Fruit fly (Drosophila melanogaster) whole organism, wandering third instar larva: ENCODE measurements around the gene Tusp.
A peak's percentile ranks its signal among the peaks of the same experiment; 100 is the strongest.

Experiments used
- Abd-B ChIP-seq: fragments of >200 bp; optimal IDR thresholded peaks from 2 replicates; lab custom pipeline; 2017; ENCODE audit warnings: missing biosample characterization, missing genetic modification characterization
- CG32264 ChIP-seq: fragments of 200-800 bp; sonication (Bioruptor generic); optimal IDR thresholded peaks from 2 replicates; lab custom pipeline; 2016; ENCODE audit warnings: missing biosample characterization, missing genetic modification characterization
- CG9705 ChIP-seq: fragments of 200-800 bp; sonication (Bioruptor generic); optimal IDR thresholded peaks from 2 replicates; lab custom pipeline; 2018; ENCODE audit warnings: missing biosample characterization, mild to moderate bottlenecking, missing genetic modification characterization
- CrebA ChIP-seq: fragments of 200-800 bp; sonication (Bioruptor generic); optimal IDR thresholded peaks from 2 replicates; lab custom pipeline; 2016; ENCODE audit warnings: missing biosample characterization, mild to moderate bottlenecking, missing genetic modification characterization, borderline replicate concordance
- Dfd ChIP-seq: fragments of >200 bp; optimal IDR thresholded peaks from 2 replicates; lab custom pipeline; 2017; ENCODE audit warnings: missing biosample characterization, missing genetic modification characterization
- Dif ChIP-seq: fragments of 200-275, 200-300 bp; sonication (Bioruptor generic); optimal IDR thresholded peaks from 2 replicates; lab custom pipeline; 2018; ENCODE audit warnings: missing biosample characterization, missing genetic modification characterization; ENCODE audit not compliant: partially characterized antibody
- HLH106 ChIP-seq: fragments of 200-800 bp; optimal IDR thresholded peaks from 3 replicates; lab custom pipeline; 2019; ENCODE audit warnings: missing biosample characterization, mild to moderate bottlenecking, missing genetic modification characterization, moderate library complexity
- Hr78 ChIP-seq: fragments of >200 bp; optimal IDR thresholded peaks from 2 replicates; lab custom pipeline; 2017; ENCODE audit warnings: missing biosample characterization, missing genetic modification characterization
- Hr83 ChIP-seq: fragments of 200-300 bp; sonication (Bioruptor generic); optimal IDR thresholded peaks from 2 replicates; lab custom pipeline; 2016; ENCODE audit warnings: missing biosample characterization, mild to moderate bottlenecking, missing genetic modification characterization, moderate library complexity; ENCODE audit not compliant: poor library complexity, severe bottlenecking
- Jra ChIP-seq: sonication (Bioruptor generic); optimal IDR thresholded peaks from 2 replicates; lab custom pipeline; 2016; ENCODE audit warnings: missing biosample characterization, missing genetic modification characterization
- Mio ChIP-seq: sonication (Bioruptor generic); optimal IDR thresholded peaks from 2 replicates; lab custom pipeline; 2016; ENCODE audit warnings: missing biosample characterization, missing genetic modification characterization
- Myc ChIP-seq: fragments of >200 bp; optimal IDR thresholded peaks from 2 replicates; lab custom pipeline; 2017
- N ChIP-seq: fragments of >200 bp; optimal IDR thresholded peaks from 2 replicates; lab custom pipeline; 2018; ENCODE audit warnings: missing biosample characterization, missing external identifiers, missing genetic modification characterization
- OdsH ChIP-seq: fragments of 200-800 bp; sonication (Bioruptor generic); optimal IDR thresholded peaks from 2 replicates; lab custom pipeline; 2016; ENCODE audit warnings: missing biosample characterization, mild to moderate bottlenecking, missing genetic modification characterization
- Rel ChIP-seq, 2 experiments: fragments of 200-800 bp; sonication (Bioruptor generic) in 1 of 2; optimal IDR thresholded peaks; 2 replicates in 1 of 2; 3 replicates in 1 of 2; lab custom pipeline; 2016 to 2019; ENCODE audit warnings: mild to moderate bottlenecking in 2 of 2, missing biosample characterization in 2 of 2, missing genetic modification characterization in 2 of 2, moderate library complexity in 1 of 2
- Sp1 ChIP-seq: fragments of 200-800 bp; sonication (Bioruptor generic); optimal IDR thresholded peaks from 3 replicates; lab custom pipeline; 2019; ENCODE audit warnings: missing biosample characterization, mild to moderate bottlenecking, missing genetic modification characterization, moderate library complexity
- Vsx2 ChIP-seq: fragments of 200-300, 225-300 bp; sonication (Bioruptor generic); optimal IDR thresholded peaks from 2 replicates; lab custom pipeline; 2018; ENCODE audit warnings: missing biosample characterization, missing genetic modification characterization; ENCODE audit not compliant: partially characterized antibody
- br ChIP-seq: fragments of 200-800 bp; sonication (Bioruptor generic); optimal IDR thresholded peaks from 2 replicates; lab custom pipeline; 2016; ENCODE audit warnings: missing biosample characterization, missing genetic modification characterization
- brk ChIP-seq: fragments of 200-800 bp; sonication (Bioruptor generic); optimal IDR thresholded peaks from 2 replicates; lab custom pipeline; 2016; ENCODE audit warnings: missing biosample characterization, mild to moderate bottlenecking, missing genetic modification characterization
- dmrt93B ChIP-seq: fragments of 200-800 bp; sonication (Bioruptor generic); optimal IDR thresholded peaks from 2 replicates; lab custom pipeline; 2018; ENCODE audit warnings: missing biosample characterization, mild to moderate bottlenecking, missing genetic modification characterization
- dsf ChIP-seq: sonication (Bioruptor generic); optimal IDR thresholded peaks from 2 replicates; lab custom pipeline; 2016; ENCODE audit warnings: missing biosample characterization, missing genetic modification characterization, borderline replicate concordance
- ey ChIP-seq: fragments of 200-800 bp; sonication (Bioruptor generic); optimal IDR thresholded peaks from 2 replicates; lab custom pipeline; 2016; ENCODE audit warnings: missing biosample characterization, missing genetic modification characterization
- foxo ChIP-seq, 2 experiments: fragments of 200-800 bp; sonication (Bioruptor generic); optimal IDR thresholded peaks; 2 replicates in 1 of 2; 3 replicates in 1 of 2; lab custom pipeline; 2016 to 2017; ENCODE audit warnings: missing biosample characterization in 2 of 2, missing genetic modification characterization in 2 of 2
- fru ChIP-seq: fragments of 200-800 bp; sonication (Bioruptor generic); optimal IDR thresholded peaks from 3 replicates; lab custom pipeline; 2016; ENCODE audit warnings: missing biosample characterization, mild to moderate bottlenecking, missing genetic modification characterization
- h ChIP-seq: fragments of 200-800 bp; sonication (Bioruptor generic); optimal IDR thresholded peaks from 3 replicates; lab custom pipeline; 2016; ENCODE audit warnings: missing biosample characterization, mild to moderate bottlenecking, missing genetic modification characterization
- lola ChIP-seq: fragments of >200 bp; optimal IDR thresholded peaks from 2 replicates; lab custom pipeline; 2017; ENCODE audit warnings: missing biosample characterization, missing genetic modification characterization
- pan ChIP-seq: fragments of >200 bp; optimal IDR thresholded peaks from 2 replicates; lab custom pipeline; 2017
- psq ChIP-seq: fragments of 200-800 bp; sonication (Bioruptor generic); optimal IDR thresholded peaks from 3 replicates; lab custom pipeline; 2017; ENCODE audit warnings: missing biosample characterization, mild to moderate bottlenecking, missing genetic modification characterization, moderate library complexity
- rgr ChIP-seq: fragments of 200-800 bp; sonication (Bioruptor generic); optimal IDR thresholded peaks from 3 replicates; lab custom pipeline; 2016; ENCODE audit warnings: missing biosample characterization, mild to moderate bottlenecking, missing genetic modification characterization
- sage ChIP-seq: fragments of 200-800 bp; sonication (Bioruptor generic); optimal IDR thresholded peaks from 2 replicates; lab custom pipeline; 2016; ENCODE audit warnings: missing biosample characterization, mild to moderate bottlenecking, missing genetic modification characterization
- sv ChIP-seq: fragments of 200-800 bp; sonication (Bioruptor generic); optimal IDR thresholded peaks from 3 replicates; lab custom pipeline; 2016; ENCODE audit warnings: missing biosample characterization, missing genetic modification characterization
- tai ChIP-seq: sonication (Bioruptor generic); optimal IDR thresholded peaks from 2 replicates; lab custom pipeline; 2016; ENCODE audit warnings: missing biosample characterization, missing genetic modification characterization
- usp ChIP-seq: fragments of >200 bp; optimal IDR thresholded peaks from 2 replicates; lab custom pipeline; 2017; ENCODE audit warnings: missing biosample characterization, missing genetic modification characterization
- woc ChIP-seq: sonication (Bioruptor generic); optimal IDR thresholded peaks from 2 replicates; lab custom pipeline; 2016; ENCODE audit warnings: missing biosample characterization, mild to moderate bottlenecking, missing genetic modification characterization

The Tusp gene

dm6 chr3R:27610622-27611021, 2.9 kb downstream of the Tusp start:
- TF ChIP-seq h (GFP tag; lab: Kevin White, UChicago) (no peak), brk (GFP tag; lab: Kevin White, UChicago) (no peak), Sp1 (no peak), Vsx2 (GFP tag; lab: Kevin White, UChicago) (no peak), Hr83 (no peak), tai (GFP tag; lab: Kevin White, UChicago) (no peak), Jra (GFP tag; lab: Kevin White, UChicago) (no peak)
- TF ChIP-seq, all 38 proteins: peak for 0

dm6 chr3R:27613814-27614213, 6.1 kb downstream of the Tusp start:
- TF ChIP-seq Jra (GFP tag; lab: Kevin White, UChicago) (no peak), Abd-B (GFP tag; lab: Kevin White, UChicago) (no peak), woc (no peak), Hr83 (no peak), Dfd (GFP tag; lab: Kevin White, UChicago) (no peak), HLH106 (tag; lab: Kevin White, UChicago) (no peak)
- TF ChIP-seq, all 38 proteins: peak for 0

dm6 chr3R:27616493-27616892, 8.8 kb downstream of the Tusp start:
- TF ChIP-seq sage (GFP tag; lab: Kevin White, UChicago) (no peak), Dif (GFP tag; lab: Kevin White, UChicago) (no peak), foxo (GFP tag; optimal IDR thresholded peaks at IDR 0.05; lab: Kevin White, UChicago) (no peak), pan (lab: Kevin White, UChicago) (no peak), Rel (GFP tag; optimal IDR thresholded peaks at IDR 0.05; lab: Kevin White, UChicago) (no peak), Rel (tag; optimal IDR thresholded peaks at IDR 0.05; lab: Kevin White, UChicago) (no peak), rgr (GFP tag; lab: Kevin White, UChicago) (no peak), Dfd (GFP tag; lab: Kevin White, UChicago) (no peak)

dm6 chr3R:27621861-27622260, 14.2 kb downstream of the Tusp start:
- TF ChIP-seq h (GFP tag; lab: Kevin White, UChicago) (peak; percentile 6), Rel (GFP tag; optimal IDR thresholded peaks at IDR 0.05; lab: Kevin White, UChicago) (no peak), Rel (tag; optimal IDR thresholded peaks at IDR 0.05; lab: Kevin White, UChicago) (no peak), foxo (GFP tag; optimal IDR thresholded peaks at IDR 0.05; lab: Kevin White, UChicago) (peak in 1 of 2 experiments; percentile 8), rgr (GFP tag; lab: Kevin White, UChicago) (no peak)

dm6 chr3R:27622993-27623392, 15.3 kb downstream of the Tusp start:
- TF ChIP-seq CG9705, result no peak
- TF ChIP-seq fru (GFP tag; lab: Kevin White, UChicago), result no peak
- TF ChIP-seq, all 38 proteins: peak for 0

dm6 chr3R:27625911-27626310, 18.2 kb downstream of the Tusp start, which contains the start of gene CG5612:
TSS of gene CG5612 (minus strand) at chr3R:27626011.
- TF ChIP-seq h (GFP tag; lab: Kevin White, UChicago), result no peak
- no peak for TF ChIP-seq Jra (GFP tag; lab: Kevin White, UChicago)
- no peak for TF ChIP-seq CG9705
- no peak for TF ChIP-seq usp
- TF ChIP-seq dmrt93B (GFP tag; lab: Kevin White, UChicago), result no peak
- no peak for TF ChIP-seq N

dm6 chr3R:27636010-27636584, 28.4 kb downstream of the Tusp start, which contains the start of the genes CG5611 and Mtl:
TSS of gene CG5611 (minus strand) at chr3R:27636060.
TSS of gene Mtl (plus strand) at chr3R:27636412.
- no peak for TF ChIP-seq Hr78
- TF ChIP-seq h (GFP tag; lab: Kevin White, UChicago), result peak; percentile 100
- peak; percentile 98 for TF ChIP-seq dsf (GFP tag; lab: Kevin White, UChicago)
- peak; percentile 99 for TF ChIP-seq psq (GFP tag; lab: Kevin White, UChicago)
- peak; percentile 98 for TF ChIP-seq tai (GFP tag; lab: Kevin White, UChicago)
- no peak for TF ChIP-seq pan (lab: Kevin White, UChicago)
- peak; percentile 99 for TF ChIP-seq fru (GFP tag; lab: Kevin White, UChicago)
- no peak for TF ChIP-seq N
- peak; percentile 100 for TF ChIP-seq sv (GFP tag; lab: Kevin White, UChicago)
- peak; percentile 97 for TF ChIP-seq woc
- peak; percentile 98 for TF ChIP-seq Jra (GFP tag; lab: Kevin White, UChicago)
- TF ChIP-seq Mio (GFP tag; lab: Kevin White, UChicago), result peak; percentile 93
- TF ChIP-seq CG32264 (GFP tag; lab: Kevin White, UChicago), result peak; percentile 95
- peak; percentile 96 for TF ChIP-seq Myc (lab: Kevin White, UChicago)
- peak; percentile 92 for TF ChIP-seq Rel (GFP tag; optimal IDR thresholded peaks at IDR 0.05; lab: Kevin White, UChicago)
- peak; percentile 93 for TF ChIP-seq Rel (tag; optimal IDR thresholded peaks at IDR 0.05; lab: Kevin White, UChicago)
- peak; percentile 95 for TF ChIP-seq CrebA (GFP tag; lab: Kevin White, UChicago)
- TF ChIP-seq rgr (GFP tag; lab: Kevin White, UChicago), result peak; percentile 100
- TF ChIP-seq sage (GFP tag; lab: Kevin White, UChicago), result peak; percentile 98
- TF ChIP-seq lola, result no peak
- peak; percentile 100 for TF ChIP-seq OdsH (GFP tag; lab: Kevin White, UChicago)
- peak; percentile 99 for TF ChIP-seq Sp1
- peak; percentile 99 for TF ChIP-seq CG9705
- TF ChIP-seq HLH106 (tag; lab: Kevin White, UChicago), result peak; percentile 100
- peak; percentile 99 for TF ChIP-seq br (GFP tag; lab: Kevin White, UChicago)
- peak; percentile 99 for TF ChIP-seq brk (GFP tag; lab: Kevin White, UChicago)
- peak; percentile 97 for TF ChIP-seq Hr83
- peak; percentile 99 for TF ChIP-seq ey (GFP tag; lab: Kevin White, UChicago)
- no peak for TF ChIP-seq usp
